Worm (Caenorhabditis elegans): ENCODE data around the gene tasp-1.
A peak's percentile ranks its signal among the peaks of the same experiment; 100 is the strongest.

Gene tasp-1

ce11 chrIII:10810483-10810836 is 51.4 kb downstream of the tasp-1 start:
- TF ChIP-seq nhr-41 (GFP tag; IDR thresholded peaks at IDR 0.05) (no peak), F49E8.2 (tag; optimal IDR thresholded peaks at IDR 0.05; ENCODE audit: borderline replicate concordance) (no peak), dmd-9 (GFP tag; IDR thresholded peaks at IDR 0.05) (no peak), daf-16 (GFP tag; optimal IDR thresholded peaks at IDR 0.05) (peak in 1 of 2 experiments; percentile 60), daf-16 (tag; optimal IDR thresholded peaks at IDR 0.05) (no peak), hif-1 (tag; optimal IDR thresholded peaks at IDR 0.05) (no peak), T26A8.4 (GFP tag; IDR thresholded peaks at IDR 0.05) (peak; percentile 44; the same call in 1 of the 2 replicates), unc-130 (GFP tag; optimal IDR thresholded peaks at IDR 0.05) (no peak), aha-1 (tag) (peak; percentile 60)

DNA sequence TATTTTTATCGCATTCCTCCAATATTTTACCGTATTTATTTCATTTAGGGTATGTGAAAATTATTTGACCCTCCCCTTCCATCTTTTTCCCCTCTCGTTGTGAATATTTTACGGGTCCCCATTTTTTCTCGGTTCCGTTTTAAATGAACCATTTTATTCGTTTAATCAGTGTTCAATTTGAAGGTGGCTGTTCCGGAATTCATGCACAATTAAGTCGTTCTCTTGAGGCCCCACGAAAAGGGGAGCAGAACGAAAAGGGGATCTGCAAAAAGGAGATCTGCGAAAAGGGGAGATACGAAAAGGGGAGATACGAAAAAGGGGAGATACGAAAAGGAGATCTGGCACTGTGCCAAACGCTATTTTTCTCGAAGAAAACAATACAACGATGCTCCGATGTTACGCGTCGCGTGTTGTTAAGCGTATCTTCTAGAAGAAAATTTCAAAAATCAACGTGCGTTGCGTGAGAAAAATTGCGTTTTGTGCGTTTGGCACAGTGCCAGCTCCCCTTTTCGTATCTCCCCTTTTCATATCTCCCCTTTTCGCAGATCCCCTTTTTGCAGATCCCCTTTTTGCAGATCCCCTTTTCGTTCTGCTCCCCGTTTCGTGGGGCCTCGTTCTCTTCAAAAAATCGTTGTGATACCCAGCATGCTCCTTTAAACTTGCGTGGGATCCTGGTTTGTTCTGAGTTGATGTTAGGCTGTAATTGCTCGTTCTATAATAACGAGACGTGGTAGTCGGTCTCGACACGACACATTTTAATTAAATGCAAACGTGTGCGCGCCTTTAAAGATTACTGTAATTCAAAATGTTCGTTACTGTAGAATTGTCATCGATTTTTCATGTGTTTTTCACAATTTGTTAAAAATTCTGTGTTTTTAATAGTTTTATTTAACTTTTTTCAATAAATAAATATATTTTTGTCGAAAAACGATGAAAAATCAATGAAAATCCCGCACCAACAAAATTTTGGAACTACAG is 52.0 kb downstream of the tasp-1 start:
- TF ChIP-seq F26F4.8 (GFP tag; conservative IDR thresholded peaks at IDR 0.05) (no peak; the same call in 1 of the 2 replicates), mes-2 (tag; optimal IDR thresholded peaks at IDR 0.05; ENCODE audit: poor library complexity, severe bottlenecking) (peak; percentile 68), daf-16 (GFP tag; optimal IDR thresholded peaks at IDR 0.05) (no peak), daf-16 (tag; optimal IDR thresholded peaks at IDR 0.05) (no peak), daf-12 (tag; optimal IDR thresholded peaks at IDR 0.05) (no peak), tag-97 (GFP tag; IDR thresholded peaks at IDR 0.05) (no peak), vab-7 (GFP tag; IDR thresholded peaks at IDR 0.05) (no peak), set-16 (GFP tag; IDR thresholded peaks at IDR 0.05) (peak; percentile 16; the same call in 1 of the 2 replicates), nhr-28 (tag; optimal IDR thresholded peaks at IDR 0.05) (no peak), ceh-20 (GFP tag; IDR thresholded peaks at IDR 0.05) (no peak; the same call in 1 of the 2 replicates), lim-7 (GFP tag; IDR thresholded peaks at IDR 0.05) (peak; percentile 58), Y48G9A.11 (GFP tag; IDR thresholded peaks at IDR 0.05) (peak; percentile 89), daf-19 (GFP tag; conservative IDR thresholded peaks at IDR 0.05) (no peak), R02D3.7 (tag; optimal IDR thresholded peaks at IDR 0.05) (no peak), hif-1 (tag; optimal IDR thresholded peaks at IDR 0.05) (peak in 1 of 2 experiments; percentile 15), madf-9 (GFP tag; conservative IDR thresholded peaks at IDR 0.05) (0 out of 2 replicates have a peak, but pooled peaks have one; percentile 4), aly-2 (tag; optimal IDR thresholded peaks at IDR 0.05) (no peak), F37D6.2 (tag; optimal IDR thresholded peaks at IDR 0.05) (no peak), daf-8 (GFP tag; IDR thresholded peaks at IDR 0.05) (no peak), snpc-4 (tag; optimal IDR thresholded peaks at IDR 0.05) (no peak), zfp-3 (GFP tag; conservative IDR thresholded peaks at IDR 0.05) (0 out of 2 replicates have a peak, but pooled peaks have one; percentile 38), unc-39 (tag; optimal IDR thresholded peaks at IDR 0.05) (no peak), egl-43 (GFP tag; IDR thresholded peaks at IDR 0.05) (no peak; the same call in 1 of the 2 replicates), saeg-2 (GFP tag; IDR thresholded peaks at IDR 0.05) (no peak), ctbp-1 (GFP tag; IDR thresholded peaks at IDR 0.05) (peak; percentile 30; the same call in 1 of the 2 replicates), arid-1 (GFP tag; conservative IDR thresholded peaks at IDR 0.05) (peak; percentile 88), fos-1 (tag; optimal IDR thresholded peaks at IDR 0.05) (no peak), hmg-1.1 (GFP tag; IDR thresholded peaks at IDR 0.05) (no peak), aha-1 (tag) (peak; percentile 84), zip-2 (tag; optimal IDR thresholded peaks at IDR 0.05) (no peak), nhr-41 (GFP tag; IDR thresholded peaks at IDR 0.05) (no peak), lir-3 (tag; optimal IDR thresholded peaks at IDR 0.05) (no peak), rbr-2 (tag; optimal IDR thresholded peaks at IDR 0.05) (no peak), lin-13 (GFP tag; optimal IDR thresholded peaks at IDR 0.05) (no peak), mdt-29 (GFP tag; IDR thresholded peaks at IDR 0.05) (peak; percentile 5; the same call in 1 of the 2 replicates), skn-1 (tag; optimal IDR thresholded peaks at IDR 0.05) (no peak), Y5F2A.4 (GFP tag; optimal IDR thresholded peaks at IDR 0.05) (no peak), ztf-7 (tag; optimal IDR thresholded peaks at IDR 0.05) (no peak), zfp-2 (tag; optimal IDR thresholded peaks at IDR 0.05) (no peak), F49E8.2 (tag; optimal IDR thresholded peaks at IDR 0.05; ENCODE audit: borderline replicate concordance) (peak; percentile 28), attf-4 (tag; optimal IDR thresholded peaks at IDR 0.05) (no peak), mxl-2 (GFP tag; conservative IDR thresholded peaks at IDR 0.05) (no peak), lin-1 (GFP tag; IDR thresholded peaks at IDR 0.05) (0 out of 2 replicates have a peak, but pooled peaks have one; percentile 29), dmd-8 (GFP tag; IDR thresholded peaks at IDR 0.05) (no peak)
